Worm (Caenorhabditis elegans) whole organism, young adult: ENCODE data around the gene C23H3.2.
A peak's percentile ranks its signal among the peaks of the same experiment; 100 is the strongest.

Source experiments
- B0261.1 ChIP-seq: sonication (generic microtip); optimal IDR thresholded peaks from 2 replicates; lab custom pipeline; 2016; ENCODE audit warnings: mild to moderate bottlenecking, missing genetic modification characterization, moderate library complexity, missing compliant biosample characterization
- B0336.3 ChIP-seq: fragments of 200-800 bp; sonication (Bioruptor generic); IDR thresholded peaks from 2 replicates; pipeline ENCODE4 v1.3.6; 2022; ENCODE audit warnings: missing genetic modification characterization, missing compliant biosample characterization
- D2030.7 ChIP-seq: fragments of 200-800 bp; sonication (Bioruptor generic); IDR thresholded peaks from 2 replicates; pipeline ENCODE4 v1.3.6; 2022; ENCODE audit warnings: missing genetic modification reagents, missing genetic modification characterization, missing compliant biosample characterization
- F22D6.2 ChIP-seq: sonication (generic microtip); optimal IDR thresholded peaks from 2 replicates; lab custom pipeline; 2016; ENCODE audit warnings: mild to moderate bottlenecking, missing genetic modification characterization, missing compliant biosample characterization
- F37B4.10 ChIP-seq: fragments of 200-800 bp; sonication (Bioruptor generic); IDR thresholded peaks from 2 replicates; pipeline ENCODE4 v1.3.6; 2022; ENCODE audit warnings: missing genetic modification characterization, missing compliant biosample characterization
- F49E8.2 ChIP-seq: sonication (generic microtip); optimal IDR thresholded peaks from 3 replicates; lab custom pipeline; 2017; ENCODE audit warnings: missing genetic modification characterization, mild to moderate bottlenecking, missing compliant biosample characterization, antibody characterized with exemption, moderate library complexity; ENCODE audit not compliant: insufficient read depth
- F55B11.4 ChIP-seq: sonication (generic microtip); optimal IDR thresholded peaks from 2 replicates; lab custom pipeline; 2016; ENCODE audit warnings: missing compliant biosample characterization, missing genetic modification characterization, borderline replicate concordance; ENCODE audit not compliant: insufficient read depth
- K12H6.12 ChIP-seq: fragments of 200-800 bp; sonication (Bioruptor generic); optimal IDR thresholded peaks from 2 replicates; lab custom pipeline; 2018; ENCODE audit warnings: mild to moderate bottlenecking, missing genetic modification characterization, missing compliant biosample characterization
- T07F8.4 ChIP-seq: sonication (generic microtip); optimal IDR thresholded peaks from 2 replicates; lab custom pipeline; 2016; ENCODE audit warnings: mild to moderate bottlenecking, missing genetic modification characterization, moderate library complexity, missing compliant biosample characterization
- Y53G8AR.9 ChIP-seq: fragments of 200-800 bp; sonication (Bioruptor generic); conservative IDR thresholded peaks from 2 replicates; pipeline ENCODE4 v1.3.6; 2022; ENCODE audit warnings: missing genetic modification reagents, missing genetic modification characterization, missing compliant biosample characterization
- Y67H2A.10 ChIP-seq: fragments of 200-800 bp; sonication (Bioruptor generic); conservative IDR thresholded peaks from 2 replicates; pipeline ENCODE4 v1.3.6; 2022; ENCODE audit warnings: missing genetic modification reagents, missing genetic modification characterization, missing compliant biosample characterization
- Y95B8A.8 ChIP-seq: fragments of 200-800 bp; sonication (Bioruptor generic); IDR thresholded peaks from 2 replicates; pipeline ENCODE4 v1.3.6; 2022; ENCODE audit warnings: missing genetic modification reagents, missing genetic modification characterization, missing compliant biosample characterization
- atf-7 ChIP-seq: sonication (generic microtip); optimal IDR thresholded peaks from 2 replicates; lab custom pipeline; 2017; ENCODE audit warnings: mild to moderate bottlenecking, missing genetic modification characterization, missing compliant biosample characterization
- athp-1 ChIP-seq: sonication (generic microtip); optimal IDR thresholded peaks from 2 replicates; lab custom pipeline; 2017; ENCODE audit warnings: mild to moderate bottlenecking, missing genetic modification characterization, missing compliant biosample characterization
- attf-3 ChIP-seq: fragments of 200-800 bp; sonication (Bioruptor generic); conservative IDR thresholded peaks from 2 replicates; pipeline ENCODE4 v1.3.6; 2022; ENCODE audit warnings: missing genetic modification reagents, missing genetic modification characterization, missing compliant biosample characterization
- cebp-1 ChIP-seq, 2 experiments: fragments of 200-800 bp in 1 of 2; sonication (Bioruptor generic) in 1 of 2; sonication (generic microtip) in 1 of 2; IDR thresholded peaks in 1 of 2; optimal IDR thresholded peaks in 1 of 2; 2 replicates each; pipeline versions ENCODE4 v1.3.6 to Lab custom; 2017 to 2022; ENCODE audit warnings: missing compliant biosample characterization in 2 of 2, missing genetic modification characterization in 2 of 2, mild to moderate bottlenecking in 1 of 2, missing genetic modification reagents in 1 of 2, moderate library complexity in 1 of 2
- ceh-100 ChIP-seq: fragments of 200-800 bp; sonication (Bioruptor generic); IDR thresholded peaks from 2 replicates; pipeline ENCODE4 v1.3.6; 2022; ENCODE audit warnings: missing genetic modification reagents, missing genetic modification characterization, missing compliant biosample characterization
- ceh-27 ChIP-seq: fragments of 200-800 bp; sonication (Bioruptor generic); optimal IDR thresholded peaks from 2 replicates; lab custom pipeline; 2018; ENCODE audit warnings: mild to moderate bottlenecking, missing genetic modification characterization, moderate library complexity, missing compliant biosample characterization
- ceh-58 ChIP-seq: fragments of 200-800 bp; sonication (Bioruptor generic); IDR thresholded peaks from 2 replicates; pipeline ENCODE4 v1.3.6; 2022; ENCODE audit warnings: missing genetic modification characterization, missing compliant biosample characterization
- ceh-79 ChIP-seq: sonication (generic microtip); optimal IDR thresholded peaks from 2 replicates; lab custom pipeline; 2017; ENCODE audit warnings: mild to moderate bottlenecking, missing genetic modification characterization, missing compliant biosample characterization
- chd-7 ChIP-seq: sonication (generic microtip); optimal IDR thresholded peaks from 2 replicates; lab custom pipeline; 2016; ENCODE audit warnings: mild to moderate bottlenecking, missing genetic modification characterization, moderate library complexity, missing compliant biosample characterization
- egl-44 ChIP-seq: fragments of 200-800 bp; sonication (Bioruptor generic); IDR thresholded peaks from 2 replicates; pipeline ENCODE4 v1.3.6; 2022; ENCODE audit warnings: missing genetic modification reagents, missing genetic modification characterization, missing compliant biosample characterization
- egrh-3 ChIP-seq: fragments of 200-800 bp; sonication (Bioruptor generic); IDR thresholded peaks from 2 replicates; pipeline ENCODE4 v1.3.6; 2022; ENCODE audit warnings: missing genetic modification reagents, missing genetic modification characterization, missing compliant biosample characterization
- ekl-4 ChIP-seq: fragments of 200-800 bp; sonication (Bioruptor generic); IDR thresholded peaks from 2 replicates; pipeline ENCODE4 v1.3.6; 2022; ENCODE audit warnings: missing genetic modification reagents, missing genetic modification characterization, missing compliant biosample characterization
- ets-4 ChIP-seq: fragments of 200-800 bp; sonication (Bioruptor generic); optimal IDR thresholded peaks from 2 replicates; lab custom pipeline; 2018; ENCODE audit warnings: mild to moderate bottlenecking, missing genetic modification characterization, missing compliant biosample characterization
- gei-17 ChIP-seq: fragments of 200-800 bp; sonication (Bioruptor generic); optimal IDR thresholded peaks from 2 replicates; lab custom pipeline; 2018; ENCODE audit warnings: mild to moderate bottlenecking, missing genetic modification characterization, missing compliant biosample characterization
- hsf-1 ChIP-seq: fragments of 200-800 bp; sonication (Bioruptor generic); IDR thresholded peaks from 2 replicates; pipeline ENCODE4 v1.3.6; 2022; ENCODE audit warnings: missing genetic modification reagents, missing genetic modification characterization, missing compliant biosample characterization
- let-526 ChIP-seq: fragments of 200-800 bp; sonication (Bioruptor generic); IDR thresholded peaks from 2 replicates; pipeline ENCODE4 v1.3.6; 2022; ENCODE audit warnings: missing genetic modification reagents, missing genetic modification characterization, missing compliant biosample characterization
- lin-35 ChIP-seq, 3 experiments: fragments of 150-350 bp in 2 of 3; sonication (generic microtip) in 1 of 3; optimal IDR thresholded peaks; 2 replicates each; lab custom pipeline; 2014 to 2018; ENCODE audit warnings: missing biosample characterization in 3 of 3, missing genetic modification characterization in 3 of 3, missing genetic modification reagents in 3 of 3
- lin-54 ChIP-seq: fragments of 200-800 bp; sonication (Bioruptor generic); optimal IDR thresholded peaks from 2 replicates; lab custom pipeline; 2018; ENCODE audit warnings: mild to moderate bottlenecking, missing genetic modification characterization, missing compliant biosample characterization
- madf-10 ChIP-seq: sonication (generic microtip); optimal IDR thresholded peaks from 2 replicates; lab custom pipeline; 2016; ENCODE audit warnings: mild to moderate bottlenecking, missing genetic modification characterization, missing compliant biosample characterization
- madf-3 ChIP-seq: fragments of 200-800 bp; sonication (Bioruptor generic); IDR thresholded peaks from 2 replicates; pipeline ENCODE4 v1.3.6; 2022; ENCODE audit warnings: missing genetic modification reagents, missing genetic modification characterization, missing compliant biosample characterization
- madf-6 ChIP-seq: fragments of 200-800 bp; sonication (Bioruptor generic); IDR thresholded peaks from 2 replicates; pipeline ENCODE4 v1.3.6; 2022; ENCODE audit warnings: missing genetic modification reagents, missing genetic modification characterization, missing compliant biosample characterization
- madf-8 ChIP-seq: fragments of 200-800 bp; sonication (Bioruptor generic); conservative IDR thresholded peaks from 2 replicates; pipeline ENCODE4 v1.3.6; 2022; ENCODE audit warnings: missing genetic modification reagents, missing genetic modification characterization, missing compliant biosample characterization
- nfya-2 ChIP-seq: fragments of 200-800 bp; sonication (Bioruptor generic); IDR thresholded peaks from 2 replicates; pipeline ENCODE4 v1.3.6; 2022; ENCODE audit warnings: missing genetic modification reagents, missing genetic modification characterization, missing compliant biosample characterization
- nhr-120 ChIP-seq: fragments of 200-800 bp; sonication (Bioruptor generic); IDR thresholded peaks from 2 replicates; pipeline ENCODE4 v1.3.6; 2022; ENCODE audit warnings: missing genetic modification characterization, missing compliant biosample characterization
- pha-4 ChIP-seq: fragments of 150-350 bp; sonication (generic microtip); optimal IDR thresholded peaks from 2 replicates; lab custom pipeline; 2014; ENCODE audit warnings: missing biosample characterization, missing genetic modification reagents, missing genetic modification characterization
- rpc-1 ChIP-seq, 2 experiments: fragments of 150-350 bp in 1 of 2; sonication (generic microtip) in 1 of 2; optimal IDR thresholded peaks; 2 replicates each; lab custom pipeline; 2014 to 2018; ENCODE audit warnings: missing biosample characterization in 1 of 2, missing genetic modification characterization in 1 of 2, missing genetic modification reagents in 1 of 2, missing genotype in 1 of 2
- sea-2 ChIP-seq: fragments of 200-800 bp; sonication (Bioruptor generic); IDR thresholded peaks from 2 replicates; pipeline ENCODE4 v1.3.6; 2022; ENCODE audit warnings: missing genetic modification characterization, missing compliant biosample characterization
- snpc-1.1 ChIP-seq: sonication (generic microtip); optimal IDR thresholded peaks from 2 replicates; lab custom pipeline; 2017; ENCODE audit warnings: missing genetic modification characterization, mild to moderate bottlenecking, missing compliant biosample characterization, antibody characterized with exemption, moderate library complexity, missing genotype, missing genetic modification reagents; ENCODE audit not compliant: insufficient read depth
- snpc-4 ChIP-seq, 5 experiments: fragments of 150-350 bp in 1 of 5; sonication (generic microtip) in 4 of 5; optimal IDR thresholded peaks; 2 replicates each; lab custom pipeline; 2014 to 2018; ENCODE audit warnings: missing genetic modification characterization in 5 of 5, missing biosample characterization in 3 of 5, antibody characterized with exemption in 2 of 5, mild to moderate bottlenecking in 2 of 5, missing compliant biosample characterization in 2 of 5, missing genotype in 2 of 5, moderate library complexity in 2 of 5, missing genetic modification reagents in 1 of 5
- somi-1 ChIP-seq: fragments of 200-800 bp; sonication (Bioruptor generic); optimal IDR thresholded peaks from 2 replicates; lab custom pipeline; 2018; ENCODE audit warnings: mild to moderate bottlenecking, missing genetic modification characterization, missing compliant biosample characterization
- unc-130 ChIP-seq: sonication (generic microtip); optimal IDR thresholded peaks from 2 replicates; lab custom pipeline; 2016; ENCODE audit warnings: missing genetic modification reagents, missing genetic modification characterization, missing compliant biosample characterization
- zim-3 ChIP-seq: sonication (generic microtip); optimal IDR thresholded peaks from 2 replicates; lab custom pipeline; 2017; ENCODE audit warnings: mild to moderate bottlenecking, missing genetic modification characterization, moderate library complexity, missing compliant biosample characterization
- ztf-18 ChIP-seq: sonication (generic microtip); optimal IDR thresholded peaks from 2 replicates; lab custom pipeline; 2016; ENCODE audit warnings: missing genotype, mild to moderate bottlenecking, missing genetic modification characterization, missing compliant biosample characterization
- ztf-26 ChIP-seq: sonication (generic microtip); optimal IDR thresholded peaks from 2 replicates; lab custom pipeline; 2017; ENCODE audit warnings: missing genetic modification characterization, missing compliant biosample characterization
- ztf-6 ChIP-seq: fragments of 200-800 bp; sonication (Bioruptor generic); IDR thresholded peaks from 2 replicates; pipeline ENCODE4 v1.3.6; 2022; ENCODE audit warnings: missing genetic modification reagents, missing genetic modification characterization, missing compliant biosample characterization

The C23H3.2 gene

DNA sequence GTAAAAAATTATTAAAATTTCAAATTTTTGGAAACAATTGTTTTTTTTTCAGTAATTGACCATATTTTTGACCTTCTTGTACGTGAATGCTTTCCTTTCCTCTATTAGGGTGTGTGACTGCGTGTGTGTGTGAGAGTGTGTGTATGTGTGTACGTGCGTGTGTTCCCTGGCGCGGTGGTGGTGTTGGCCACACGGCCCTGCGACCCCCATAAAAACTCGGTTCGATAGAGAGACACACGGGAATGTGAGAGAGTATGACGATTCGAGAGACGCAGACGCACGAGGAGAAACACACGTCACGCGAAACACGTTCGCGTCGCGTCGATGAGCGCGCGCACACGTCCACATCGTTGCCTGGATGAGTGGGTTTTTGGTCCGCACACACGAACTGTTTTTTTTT lies 42.3 kb upstream of the C23H3.2 start (continued):
- TF ChIP-seq T07F8.4 (tag; lab: Kevin White, UChicago) (no peak), Y95B8A.8 (GFP tag; lab: Robert Waterston, UW) (no peak), ztf-6 (GFP tag; lab: Robert Waterston, UW) (no peak), F37B4.10 (GFP tag; lab: Robert Waterston, UW) (no peak), lin-35 (GFP tag; optimal IDR thresholded peaks at IDR 0.05; lab: Kevin White, UChicago) (peak in 1 of 3 experiments; percentile 41), egrh-3 (GFP tag; lab: Robert Waterston, UW) (no peak), madf-10 (tag; lab: Kevin White, UChicago) (peak; percentile 96), zim-3 (no peak), Y53G8AR.9 (GFP tag; lab: Robert Waterston, UW) (no peak), ztf-18 (tag; lab: Kevin White, UChicago) (peak; percentile 82), pha-4 (tag; lab: Kevin White, UChicago) (no peak), madf-6 (no peak), egl-44 (no peak), let-526 (GFP tag; lab: Robert Waterston, UW) (peak; percentile 58; the same call in 1 of the 2 replicates), ztf-26 (tag; lab: Kevin White, UChicago) (peak; percentile 50), lin-54 (GFP tag; lab: Kevin White, UChicago) (no peak), Y67H2A.10 (GFP tag; lab: Robert Waterston, UW) (no peak), madf-3 (no peak), cebp-1 (GFP tag; IDR thresholded peaks at IDR 0.05; lab: Robert Waterston, UW) (peak; percentile 55; the same call in 1 of the 2 replicates), cebp-1 (tag; optimal IDR thresholded peaks at IDR 0.05; lab: Kevin White, UChicago) (no peak), B0336.3 (GFP tag; lab: Robert Waterston, UW) (peak; percentile 55; the same call in 1 of the 2 replicates), K12H6.12 (tag; lab: Kevin White, UChicago) (peak; percentile 73), ceh-27 (peak; percentile 83), attf-3 (GFP tag; lab: Robert Waterston, UW) (no peak), atf-7 (tag; lab: Kevin White, UChicago) (peak; percentile 71), ceh-58 (GFP tag; lab: Robert Waterston, UW) (no peak), athp-1 (tag; lab: Kevin White, UChicago) (no peak), gei-17 (GFP tag; lab: Kevin White, UChicago) (no peak), chd-7 (tag; lab: Kevin White, UChicago) (peak; percentile 12), rpc-1 (optimal IDR thresholded peaks at IDR 0.05; lab: Kevin White, UChicago) (no peak), rpc-1 (tag; optimal IDR thresholded peaks at IDR 0.05; lab: Kevin White, UChicago) (no peak), B0261.1 (tag; lab: Kevin White, UChicago) (no peak), F49E8.2 (no peak), nhr-120 (GFP tag; lab: Robert Waterston, UW) (no peak), snpc-1.1 (tag; lab: Kevin White, UChicago) (no peak), D2030.7 (no peak), nfya-2 (GFP tag; lab: Robert Waterston, UW) (no peak), hsf-1 (no peak), F55B11.4 (tag; lab: Kevin White, UChicago) (no peak), ets-4 (no peak), unc-130 (GFP tag; lab: Kevin White, UChicago) (no peak), ekl-4 (GFP tag; lab: Robert Waterston, UW) (peak; percentile 35; the same call in 1 of the 2 replicates), somi-1 (peak; percentile 17), ceh-79 (tag; lab: Kevin White, UChicago) (no peak), sea-2 (no peak), ceh-100 (no peak), F22D6.2 (tag; lab: Kevin White, UChicago) (no peak), madf-8 (no peak), snpc-4 (GFP tag; optimal IDR thresholded peaks at IDR 0.05; lab: Kevin White, UChicago) (no peak), snpc-4 (tag; optimal IDR thresholded peaks at IDR 0.05; lab: Kevin White, UChicago) (peak in 1 of 4 experiments; percentile 40)
